Fruit fly (Drosophila melanogaster): ENCODE data around the gene PK2-R1.

dm6 chr3R:13293148-13293756 lies 44.9 kb upstream of the PK2-R1 start, which contains the start of gene wntD:
- TF ChIP-seq pzg (GFP tag; optimal IDR thresholded peaks at IDR 0.05) (no peak), CG10462 (GFP tag; optimal IDR thresholded peaks at IDR 0.05) (no peak), CG3407 (GFP tag; optimal IDR thresholded peaks at IDR 0.05) (no peak), CG5180 (GFP tag; optimal IDR thresholded peaks at IDR 0.05) (no peak)

Measured in whole organism, embryonic.